Worm (Caenorhabditis elegans): Measurements from ENCODE around the gene nhr-170.

nhr-170 gene

ce11 chrV:18826445-18826844 is 25.8 kb upstream of the nhr-170 start:
- TF ChIP-seq hlh-30 (tag; optimal IDR thresholded peaks at IDR 0.05; ENCODE audit: insufficient read depth) (peak; percentile 44), dve-1 (tag; optimal IDR thresholded peaks at IDR 0.05; ENCODE audit: insufficient read depth) (peak; percentile 68), nhr-102 (tag; optimal IDR thresholded peaks at IDR 0.05) (peak; percentile 38), hlh-11 (tag; optimal IDR thresholded peaks at IDR 0.05) (peak; percentile 75), lin-1 (GFP tag; IDR thresholded peaks at IDR 0.05) (0 out of 2 replicates have a peak, but pooled peaks have one; percentile 22), nhr-28 (tag; optimal IDR thresholded peaks at IDR 0.05) (peak; percentile 30), pqm-1 (tag; optimal IDR thresholded peaks at IDR 0.05) (peak; percentile 67), zip-2 (tag; optimal IDR thresholded peaks at IDR 0.05) (no peak), nhr-42 (GFP tag; IDR thresholded peaks at IDR 0.05) (no peak), nhr-48 (tag; optimal IDR thresholded peaks at IDR 0.05) (peak; percentile 32), php-3 (GFP tag; IDR thresholded peaks at IDR 0.05) (peak; percentile 62), zfp-3 (GFP tag; conservative IDR thresholded peaks at IDR 0.05) (no peak), lir-3 (tag; optimal IDR thresholded peaks at IDR 0.05) (no peak), dmd-6 (GFP tag; IDR thresholded peaks at IDR 0.05) (peak; percentile 42), snpc-4 (tag; optimal IDR thresholded peaks at IDR 0.05) (no peak), unc-62 (GFP tag; optimal IDR thresholded peaks at IDR 0.05 in 1 of 2) (peak in 1 of 2 experiments; percentile 43), unc-62 (tag; optimal IDR thresholded peaks at IDR 0.05) (no peak), daf-16 (GFP tag; optimal IDR thresholded peaks at IDR 0.05) (peak in 1 of 2 experiments; percentile 29), daf-16 (tag; optimal IDR thresholded peaks at IDR 0.05) (peak; percentile 89), lsy-2 (tag; optimal IDR thresholded peaks at IDR 0.05) (peak in 1 of 2 experiments; percentile 34)

ce11 chrV:18821569-18821968 is 20.9 kb upstream of the nhr-170 start:
- TF ChIP-seq skn-1 (tag; optimal IDR thresholded peaks at IDR 0.05) (no peak), ztf-7 (tag; optimal IDR thresholded peaks at IDR 0.05) (no peak), fkh-10 (GFP tag; optimal IDR thresholded peaks at IDR 0.05) (peak; percentile 86), Y5F2A.4 (GFP tag; optimal IDR thresholded peaks at IDR 0.05) (no peak)

- no peak for TF ChIP-seq nhr-76 (tag; optimal IDR thresholded peaks at IDR 0.05)
- TF ChIP-seq aha-1 (tag) = peak; percentile 92
- no peak for TF ChIP-seq dmd-8 (GFP tag; IDR thresholded peaks at IDR 0.05)
- no peak for TF ChIP-seq T20F7.1 (GFP tag; optimal IDR thresholded peaks at IDR 0.05)
- no peak for TF ChIP-seq ama-1 (optimal IDR thresholded peaks at IDR 0.05)
- no peak for TF ChIP-seq mxl-2 (GFP tag; conservative IDR thresholded peaks at IDR 0.05)
- no peak for TF ChIP-seq F10B5.3 (tag; optimal IDR thresholded peaks at IDR 0.05)
Observed at ce11 chrV:18819643-18820042, 19.0 kb upstream of the nhr-170 start, which contains the start of gene ncs-5. Gene ncs-5 (plus strand): TSS chrV:18819766.

ce11 chrV:18811360-18811759 is 10.7 kb upstream of the nhr-170 start, which contains the start of gene C54E10.7:
Gene C54E10.7 (plus strand): TSS chrV:18811660.
- TF ChIP-seq egl-27 (tag; optimal IDR thresholded peaks at IDR 0.05) = no peak
- no peak for TF ChIP-seq mdt-29 (GFP tag; IDR thresholded peaks at IDR 0.05)
- TF ChIP-seq ceh-44 (GFP tag; IDR thresholded peaks at IDR 0.05) = no peak
- TF ChIP-seq set-16 (GFP tag; IDR thresholded peaks at IDR 0.05) = no peak
- TF ChIP-seq tra-1 (GFP tag; IDR thresholded peaks at IDR 0.05) = no peak

ce11 chrV:18810705-18811104 is 10.1 kb upstream of the nhr-170 start, which contains the start of gene C54E10.3:
Gene C54E10.3 (plus strand): TSS chrV:18811005.
- TF ChIP-seq ztf-11 (tag; optimal IDR thresholded peaks at IDR 0.05) (no peak), duxl-1 (tag; optimal IDR thresholded peaks at IDR 0.05; ENCODE audit: poor library complexity) (no peak), unc-62 (GFP tag; optimal IDR thresholded peaks at IDR 0.05 in 1 of 2) (no peak), unc-62 (tag; optimal IDR thresholded peaks at IDR 0.05) (no peak), pqm-1 (tag; optimal IDR thresholded peaks at IDR 0.05) (no peak), mdl-1 (tag; optimal IDR thresholded peaks at IDR 0.05) (no peak), nhr-10 (tag; optimal IDR thresholded peaks at IDR 0.05) (no peak), mxl-2 (GFP tag; conservative IDR thresholded peaks at IDR 0.05) (no peak), php-3 (GFP tag; IDR thresholded peaks at IDR 0.05) (no peak), egl-27 (tag; optimal IDR thresholded peaks at IDR 0.05) (no peak), unc-130 (GFP tag; optimal IDR thresholded peaks at IDR 0.05) (no peak), spr-1 (tag; optimal IDR thresholded peaks at IDR 0.05) (no peak), zfp-2 (tag; optimal IDR thresholded peaks at IDR 0.05) (no peak), daf-19 (GFP tag; conservative IDR thresholded peaks at IDR 0.05) (no peak), nhr-111 (GFP tag; optimal IDR thresholded peaks at IDR 0.05) (no peak)
